Fruit fly (Drosophila melanogaster) Kc167 (cell line): ENCODE measurements around the gene CG5555.

ENCODE experiments used
- Myc ChIP-seq: fragments of >200 bp; optimal IDR thresholded peaks from 2 replicates; lab custom pipeline; 2017; ENCODE audit warnings: missing external identifiers
- Sin3A ChIP-seq: fragments of >200 bp; optimal IDR thresholded peaks from 2 replicates; lab custom pipeline; 2018; ENCODE audit warnings: missing external identifiers
- h ChIP-seq: fragments of >200 bp; optimal IDR thresholded peaks from 3 replicates; lab custom pipeline; 2018; ENCODE audit warnings: missing external identifiers
- insv ChIP-seq: fragments of >200 bp; optimal IDR thresholded peaks from 3 replicates; lab custom pipeline; 2018; ENCODE audit warnings: missing external identifiers
- psq ChIP-seq: fragments of >200 bp; optimal IDR thresholded peaks from 2 replicates; lab custom pipeline; 2017; ENCODE audit warnings: missing external identifiers
- ttk ChIP-seq: sonication (Bioruptor generic); optimal IDR thresholded peaks from 2 replicates; lab custom pipeline; 2017; ENCODE audit warnings: missing external identifiers

DNA sequence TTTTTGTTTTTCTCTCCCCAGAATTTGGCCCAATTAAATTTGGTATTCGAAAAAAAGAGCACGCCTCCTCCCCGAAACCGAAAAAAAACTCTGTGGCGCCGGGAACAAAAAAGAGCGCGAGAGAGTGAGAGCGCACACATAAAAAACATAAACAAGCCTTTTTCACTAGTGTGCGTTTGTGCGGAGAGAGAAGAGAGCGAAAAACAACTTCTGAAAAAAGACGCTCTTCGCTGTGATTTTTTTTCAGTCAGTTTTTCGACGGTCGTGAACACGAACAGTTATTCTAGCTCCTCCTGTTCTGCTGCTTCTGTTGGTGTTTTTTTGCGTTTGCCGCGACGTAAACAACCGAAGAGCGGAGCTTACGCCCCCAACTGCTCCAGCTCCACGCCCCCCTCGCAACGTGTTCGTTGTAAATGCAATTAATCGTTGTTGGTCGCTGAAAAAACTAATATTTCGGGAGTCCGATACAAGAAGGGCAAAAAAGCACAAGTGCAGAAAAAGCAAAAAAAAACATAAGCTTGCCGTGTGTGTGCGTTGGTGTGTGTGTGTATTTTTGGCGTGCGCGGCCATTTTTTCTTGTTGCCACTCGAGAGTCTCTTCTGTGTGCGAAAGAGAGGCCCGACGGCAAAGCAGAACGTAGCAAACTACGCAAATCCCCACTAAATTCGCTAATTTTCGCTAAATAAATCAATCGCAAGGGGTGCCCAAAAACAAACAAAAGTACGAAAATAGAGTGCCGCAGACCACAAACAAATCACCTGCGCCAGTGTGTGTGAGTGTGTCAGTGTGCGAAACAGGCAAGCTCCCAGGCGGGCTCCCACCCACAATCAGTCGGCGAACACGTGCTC is 16.1 kb downstream of the CG5555 start, which contains the start of gene sqz:
- TF ChIP-seq Myc (lab: Kevin White, UChicago) = no peak
- TF ChIP-seq h (lab: Kevin White, UChicago) = no peak
- no peak for TF ChIP-seq Sin3A (lab: Kevin White, UChicago)
- TF ChIP-seq insv (lab: Kevin White, UChicago) = no peak
- no peak for TF ChIP-seq ttk (lab: Kevin White, UChicago)
- TF ChIP-seq psq (lab: Kevin White, UChicago) = no peak
